Worm (Caenorhabditis elegans): ENCODE data around the gene C18A3.7.
A peak's percentile ranks its signal among the peaks of the same experiment; 100 is the strongest.

C18A3.7 gene

DNA sequence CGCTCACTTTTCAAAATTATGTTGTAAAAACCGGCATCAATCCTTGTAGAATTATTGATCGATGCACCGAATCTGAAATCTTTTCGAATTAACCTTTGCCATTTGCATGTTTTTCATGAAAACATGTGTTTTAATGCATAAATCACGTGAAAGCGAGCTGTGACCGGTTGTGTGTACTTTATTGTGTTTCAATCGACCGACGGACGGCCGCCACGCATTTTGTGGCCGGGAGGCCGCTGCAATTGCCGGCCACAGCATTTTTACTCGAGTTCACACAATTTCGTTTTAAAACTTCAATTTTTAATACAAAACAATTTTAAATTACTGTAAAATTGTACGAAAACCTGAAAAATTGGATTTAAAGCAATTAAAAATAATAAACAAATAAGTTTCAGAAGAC, 41.3 kb downstream of the C18A3.7 start, which contains the start of gene C25H3.11:
Gene C25H3.11, minus strand, starts transcription at position 82 of the 400 bp plus-strand sequence.
- no peak for TF ChIP-seq fkh-10 (GFP tag; optimal IDR thresholded peaks at IDR 0.05)
- TF ChIP-seq ceh-6 (GFP tag; optimal IDR thresholded peaks at IDR 0.05), result no peak
- no peak for TF ChIP-seq rnt-1 (tag; optimal IDR thresholded peaks at IDR 0.05)
- TF ChIP-seq pax-1 (tag; optimal IDR thresholded peaks at IDR 0.05), result no peak
- peak; percentile 35 for TF ChIP-seq ceh-2 (tag; optimal IDR thresholded peaks at IDR 0.05)
- TF ChIP-seq ama-1 (optimal IDR thresholded peaks at IDR 0.05), result peak; percentile 5
- no peak for TF ChIP-seq unc-3 (GFP tag; conservative IDR thresholded peaks at IDR 0.05)
- no peak for TF ChIP-seq unc-3 (tag; optimal IDR thresholded peaks at IDR 0.05)
- no peak for TF ChIP-seq dmd-4 (tag; optimal IDR thresholded peaks at IDR 0.05; ENCODE audit: borderline replicate concordance)
- TF ChIP-seq hlh-30 (tag; optimal IDR thresholded peaks at IDR 0.05; ENCODE audit: insufficient read depth), result peak; percentile 55

DNA sequence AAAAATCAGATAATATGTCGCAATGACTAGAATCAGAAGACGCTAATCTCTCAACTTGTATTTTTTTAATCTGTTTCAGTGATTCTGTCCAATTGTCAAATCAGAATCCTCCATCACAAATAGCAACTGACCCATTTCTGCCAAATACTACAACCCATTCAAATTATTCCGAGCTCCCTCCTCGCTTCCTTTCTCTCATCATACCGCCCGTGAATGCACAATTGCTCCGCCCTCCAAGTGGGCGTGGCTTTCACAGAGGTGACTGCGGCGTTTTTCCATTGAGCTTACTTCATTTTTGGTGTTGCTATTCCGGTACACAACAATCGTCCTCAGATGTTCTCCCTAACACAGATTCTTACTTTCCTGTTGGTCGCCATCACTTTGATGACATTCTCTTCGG, 49.5 kb downstream of the C18A3.7 start, which contains the start of gene flp-27:
Gene flp-27, plus strand, starts transcription at position 301 of the 400 bp plus-strand sequence.
- TF ChIP-seq pat-9 (tag; optimal IDR thresholded peaks at IDR 0.05) (no peak), ztf-16 (tag; optimal IDR thresholded peaks at IDR 0.05) (no peak), ceh-18 (tag; optimal IDR thresholded peaks at IDR 0.05) (no peak), ceh-22 (tag; optimal IDR thresholded peaks at IDR 0.05) (no peak), syd-9 (tag; optimal IDR thresholded peaks at IDR 0.05) (no peak), Y22D7AL.16 (tag; optimal IDR thresholded peaks at IDR 0.05) (no peak), C38D4.7 (GFP tag; optimal IDR thresholded peaks at IDR 0.05) (no peak), pros-1 (tag; optimal IDR thresholded peaks at IDR 0.05) (no peak), dve-1 (tag; optimal IDR thresholded peaks at IDR 0.05) (no peak), ceh-19 (GFP tag; optimal IDR thresholded peaks at IDR 0.05) (no peak), sox-2 (GFP tag; IDR thresholded peaks at IDR 0.05) (no peak), eyg-1 (tag; optimal IDR thresholded peaks at IDR 0.05) (no peak), ceh-14 (tag; optimal IDR thresholded peaks at IDR 0.05) (no peak), ceh-48 (tag; optimal IDR thresholded peaks at IDR 0.05) (no peak), unc-55 (GFP tag; optimal IDR thresholded peaks at IDR 0.05) (no peak), ttx-3 (tag; optimal IDR thresholded peaks at IDR 0.05) (no peak), che-1 (tag; optimal IDR thresholded peaks at IDR 0.05) (no peak), ets-4 (tag; optimal IDR thresholded peaks at IDR 0.05) (no peak), fax-1 (tag; optimal IDR thresholded peaks at IDR 0.05) (no peak), ama-1 (optimal IDR thresholded peaks at IDR 0.05) (no peak)
